Fruit fly (Drosophila melanogaster) whole organism: ENCODE results near the gene CG14662.

Experiments used
- CG8478 ChIP-seq: fragments of >200 bp; optimal IDR thresholded peaks from 2 replicates; lab custom pipeline; 2018; ENCODE audit warnings: inconsistent platforms
- Dll ChIP-seq: fragments of >200 bp; optimal IDR thresholded peaks from 2 replicates; lab custom pipeline; 2017
- EcR ChIP-seq, 2 experiments: fragments of >200 bp; optimal IDR thresholded peaks; 2 replicates each; lab custom pipeline; 2017; ENCODE audit warnings: missing biosample characterization in 2 of 2, missing genetic modification characterization in 2 of 2, missing genetic modification reagents in 2 of 2
- pan ChIP-seq: fragments of >200 bp; optimal IDR thresholded peaks from 2 replicates; lab custom pipeline; 2017
- psq ChIP-seq: fragments of >200 bp; optimal IDR thresholded peaks from 2 replicates; lab custom pipeline; 2017
- usp ChIP-seq: fragments of >200 bp; optimal IDR thresholded peaks from 2 replicates; lab custom pipeline; 2017; ENCODE audit warnings: missing biosample characterization, missing genetic modification characterization, mixed read lengths

Gene CG14662

DNA sequence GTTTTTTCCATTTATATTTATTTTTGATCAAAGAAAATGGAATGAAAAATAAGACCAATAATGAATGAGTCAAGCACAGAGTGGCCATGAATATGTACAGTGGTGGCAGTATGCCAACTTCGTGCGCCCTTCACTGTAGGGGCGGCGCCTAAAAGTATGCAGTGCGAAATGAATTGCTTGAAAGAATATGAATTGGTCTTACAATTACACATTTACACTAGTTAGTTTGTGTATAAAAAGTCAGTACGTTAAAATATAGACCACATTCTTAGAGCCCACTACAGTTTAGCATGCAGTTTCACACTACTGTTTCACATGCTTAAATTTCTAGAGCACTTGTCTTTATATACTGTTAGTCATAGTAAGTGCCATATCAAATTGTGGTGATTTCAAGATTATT lies 21.3 kb downstream of the CG14662 start:
- TF ChIP-seq usp (no peak), Dll (lab: Kevin White, UChicago) (no peak), CG8478 (lab: Kevin White, UChicago) (no peak), psq (lab: Kevin White, UChicago) (no peak), EcR (GFP tag; optimal IDR thresholded peaks at IDR 0.05; lab: Kevin White, UChicago) (no peak), pan (lab: Kevin White, UChicago) (no peak)

DNA sequence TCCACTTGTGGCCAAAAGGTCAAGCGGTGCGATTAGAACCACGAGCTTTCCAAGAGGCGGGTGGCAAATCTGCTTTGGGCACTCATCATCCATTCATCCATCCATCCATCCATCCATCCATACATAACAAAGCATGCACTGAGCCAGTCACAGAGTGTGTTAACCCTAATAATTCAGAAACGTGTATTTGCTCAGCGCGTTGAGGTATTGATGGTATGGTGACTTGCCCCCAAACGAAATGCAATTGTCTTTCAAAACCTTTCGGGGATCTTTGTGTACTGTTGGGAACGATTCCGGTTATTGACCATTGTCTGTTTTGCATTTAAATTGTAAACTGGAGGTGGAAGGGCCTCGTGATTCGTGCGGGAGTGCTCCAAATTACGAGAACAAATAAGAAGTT lies 22.1 kb downstream of the CG14662 start:
- no peak for TF ChIP-seq EcR (GFP tag; optimal IDR thresholded peaks at IDR 0.05; lab: Kevin White, UChicago)
- no peak for TF ChIP-seq CG8478 (lab: Kevin White, UChicago)
- no peak for TF ChIP-seq pan (lab: Kevin White, UChicago)
- no peak for TF ChIP-seq usp
- no peak for TF ChIP-seq psq (lab: Kevin White, UChicago)
- no peak for TF ChIP-seq Dll (lab: Kevin White, UChicago)

dm6 chr3R:4960898-4961819 lies 22.9 kb downstream of the CG14662 start, which contains the start of gene Jhbp2:
Gene Jhbp2 (minus strand): TSS chr3R:4961351.
- TF ChIP-seq psq (lab: Kevin White, UChicago) (no peak), EcR (GFP tag; optimal IDR thresholded peaks at IDR 0.05; lab: Kevin White, UChicago) (no peak), Dll (lab: Kevin White, UChicago) (no peak), CG8478 (lab: Kevin White, UChicago) (no peak), pan (lab: Kevin White, UChicago) (no peak), usp (no peak)

DNA sequence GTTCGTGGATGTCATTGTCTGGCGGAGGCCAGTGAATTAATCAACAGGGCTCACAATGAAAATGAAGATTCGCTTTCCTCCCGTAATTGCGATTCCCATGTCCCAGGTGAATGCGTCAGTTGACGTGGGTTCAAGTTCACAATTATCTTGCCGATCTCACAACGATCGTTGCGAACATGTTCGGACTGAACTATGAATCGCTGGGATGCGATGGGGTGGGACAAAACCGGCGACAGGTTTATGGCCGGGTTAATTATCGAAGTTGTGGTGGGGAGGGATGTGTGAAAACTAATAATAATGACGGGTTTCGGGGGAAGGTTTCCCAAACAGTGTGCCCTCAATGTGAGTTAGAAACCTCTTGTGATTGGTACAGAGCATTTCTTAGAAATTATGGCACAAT lies 23.9 kb downstream of the CG14662 start:
- TF ChIP-seq Dll (lab: Kevin White, UChicago) (no peak), pan (lab: Kevin White, UChicago) (no peak), psq (lab: Kevin White, UChicago) (no peak), CG8478 (lab: Kevin White, UChicago) (no peak), EcR (GFP tag; optimal IDR thresholded peaks at IDR 0.05; lab: Kevin White, UChicago) (no peak), usp (no peak)

dm6 chr3R:4957812-4958211 lies 26.2 kb downstream of the CG14662 start:
- TF ChIP-seq psq (lab: Kevin White, UChicago), result no peak
- no peak for TF ChIP-seq pan (lab: Kevin White, UChicago)
- TF ChIP-seq CG8478 (lab: Kevin White, UChicago), result no peak
- TF ChIP-seq EcR (GFP tag; optimal IDR thresholded peaks at IDR 0.05; lab: Kevin White, UChicago), result no peak
- no peak for TF ChIP-seq usp
- TF ChIP-seq Dll (lab: Kevin White, UChicago), result no peak

DNA sequence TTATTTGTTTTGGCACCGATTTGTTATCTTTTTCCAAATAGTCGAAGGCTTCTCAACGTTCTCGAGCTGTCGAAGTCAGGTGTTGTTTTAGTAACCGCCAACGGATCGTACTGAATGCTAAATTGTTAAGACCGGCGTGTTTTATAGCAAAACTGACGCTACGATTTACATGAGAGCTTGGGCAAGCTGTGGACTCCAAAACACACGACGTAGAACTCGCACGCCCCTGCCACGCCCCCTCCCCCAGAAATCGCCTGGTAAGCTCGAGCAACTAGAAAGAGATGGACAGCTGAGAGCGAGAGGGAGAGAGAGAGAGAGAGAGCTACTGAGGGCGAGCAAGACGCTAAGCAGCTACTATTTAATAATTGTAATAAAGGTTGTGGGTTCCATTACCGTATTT lies 28.9 kb downstream of the CG14662 start, which contains the start of gene Jhbp3:
Gene Jhbp3, minus strand, starts transcription at position 101 of the 400 bp plus-strand sequence.
- TF ChIP-seq EcR (GFP tag; optimal IDR thresholded peaks at IDR 0.05; lab: Kevin White, UChicago), result no peak
- TF ChIP-seq usp, result no peak
- TF ChIP-seq pan (lab: Kevin White, UChicago), result no peak
- TF ChIP-seq psq (lab: Kevin White, UChicago), result no peak
- TF ChIP-seq CG8478 (lab: Kevin White, UChicago), result no peak
- no peak for TF ChIP-seq Dll (lab: Kevin White, UChicago)

- TF ChIP-seq usp (no peak), Dll (lab: Kevin White, UChicago) (no peak), EcR (GFP tag; optimal IDR thresholded peaks at IDR 0.05; lab: Kevin White, UChicago) (peak in 1 of 2 experiments; percentile 28)
These were observed 31.5 kb downstream of the CG14662 start, which contains the start of gene Ubc6 for dm6 chr3R:4952571-4952929. Gene Ubc6 (minus strand): TSS chr3R:4952682.

- TF ChIP-seq CG8478 (lab: Kevin White, UChicago), result peak; percentile 4
- no peak for TF ChIP-seq pan (lab: Kevin White, UChicago)
These were observed 32.1 kb downstream of the CG14662 start for dm6 chr3R:4951764-4952570.

dm6 chr3R:4947732-4948131 lies 36.3 kb downstream of the CG14662 start:
- TF ChIP-seq Dll (lab: Kevin White, UChicago) (no peak), EcR (GFP tag; optimal IDR thresholded peaks at IDR 0.05; lab: Kevin White, UChicago) (no peak), usp (no peak), pan (lab: Kevin White, UChicago) (no peak), CG8478 (lab: Kevin White, UChicago) (no peak), psq (lab: Kevin White, UChicago) (no peak)
